Worm (Caenorhabditis elegans) whole organism, midembryonic: ENCODE results near the gene W01G7.4.
A peak's percentile ranks its signal among the peaks of the same experiment; 100 is the strongest.
"Not testable (repeated sequence)": the region's sequence is repeated elsewhere in the genome, so short reads cannot be mapped to it uniquely, and the experiment has no call there.

ENCODE experiments used
- T22C8.4 ChIP-seq: fragments of 200-800 bp; sonication (Bioruptor generic); IDR thresholded peaks from 2 replicates; pipeline ENCODE4 v1.3.6; 2022; ENCODE audit warnings: missing genetic modification characterization, missing compliant biosample characterization
- cog-1 ChIP-seq: sonication (generic microtip); optimal IDR thresholded peaks from 2 replicates; lab custom pipeline; 2016; ENCODE audit warnings: missing genetic modification characterization, missing compliant biosample characterization
- flt-1 ChIP-seq: fragments of 200-800 bp; sonication (Bioruptor generic); IDR thresholded peaks from 2 replicates; pipeline ENCODE4 v1.3.6; 2022; ENCODE audit warnings: missing genetic modification characterization, missing compliant biosample characterization
- klf-2 ChIP-seq: fragments of 200-800 bp; sonication (Bioruptor generic); conservative IDR thresholded peaks from 2 replicates; pipeline ENCODE4 v1.3.6; 2022; ENCODE audit warnings: missing genetic modification reagents, missing genetic modification characterization, missing compliant biosample characterization
- med-1 ChIP-seq: sonication (generic microtip); optimal IDR thresholded peaks from 2 replicates; lab custom pipeline; 2017; ENCODE audit warnings: missing genetic modification characterization, mild to moderate bottlenecking, missing compliant biosample characterization, antibody characterized with exemption, missing genetic modification reagents; ENCODE audit not compliant: insufficient read depth
- ref-1 ChIP-seq: fragments of 200-800 bp; sonication (Bioruptor generic); conservative IDR thresholded peaks from 2 replicates; pipeline ENCODE4 v1.3.6; 2022; ENCODE audit warnings: missing genetic modification reagents, missing genetic modification characterization, missing compliant biosample characterization
- tab-1 ChIP-seq: fragments of 200-800 bp; sonication (Bioruptor generic); IDR thresholded peaks from 2 replicates; pipeline ENCODE4 v1.3.6; 2022; ENCODE audit warnings: missing genetic modification characterization, missing compliant biosample characterization
- ztf-23 ChIP-seq: fragments of 200-800 bp; sonication (Bioruptor generic); IDR thresholded peaks from 2 replicates; pipeline ENCODE4 v1.3.6; 2022; ENCODE audit warnings: missing genetic modification reagents, missing genetic modification characterization, missing compliant biosample characterization
- ztf-29 ChIP-seq: fragments of 200-800 bp; sonication (Bioruptor generic); IDR thresholded peaks from 2 replicates; pipeline ENCODE4 v1.3.6; 2022; ENCODE audit warnings: missing genetic modification reagents, missing genetic modification characterization, missing compliant biosample characterization

W01G7.4 gene

DNA sequence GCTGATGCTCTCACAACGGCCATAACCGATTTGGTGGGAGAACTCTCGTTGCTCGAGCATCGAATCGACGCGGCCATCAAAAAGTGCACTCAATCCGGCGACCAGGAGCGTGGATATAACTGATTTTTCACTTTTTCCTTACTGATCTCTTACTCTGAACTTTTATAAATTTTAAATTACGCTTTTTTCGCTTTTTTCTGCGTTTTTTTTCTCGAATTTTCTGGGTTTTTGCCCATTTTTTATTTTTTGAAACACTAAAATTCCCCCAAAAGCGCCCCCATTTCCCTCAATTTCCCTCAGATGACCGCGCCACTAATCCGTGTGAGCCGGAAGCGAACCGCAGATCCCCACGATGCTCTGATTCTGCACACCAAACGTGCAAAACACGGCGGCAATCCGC is at the start of gene W01G7.4:
W01G7.4 (plus strand) TSS at position 301 of the 400 bp plus-strand sequence.
- TF ChIP-seq ztf-23 (GFP tag; lab: Robert Waterston, UW) (no peak), klf-2 (GFP tag; lab: Robert Waterston, UW) (no peak), ref-1 (GFP tag; lab: Robert Waterston, UW) (no peak), flt-1 (GFP tag; lab: Robert Waterston, UW) (no peak), ztf-29 (GFP tag; lab: Robert Waterston, UW) (no peak), med-1 (GFP tag; lab: Kevin White, UChicago) (no peak), tab-1 (GFP tag; lab: Robert Waterston, UW) (no peak), cog-1 (tag; lab: Kevin White, UChicago) (no peak), T22C8.4 (GFP tag; lab: Robert Waterston, UW) (no peak)

- TF ChIP-seq tab-1 (GFP tag; lab: Robert Waterston, UW) (no peak), cog-1 (tag; lab: Kevin White, UChicago) (no peak)
Observed at ce11 chrII:14014637-14015036, 45.9 kb upstream of the W01G7.4 start.

- TF ChIP-seq ref-1 (GFP tag; lab: Robert Waterston, UW) (no peak), flt-1 (GFP tag; lab: Robert Waterston, UW) (no peak), ztf-23 (GFP tag; lab: Robert Waterston, UW) (no peak), tab-1 (GFP tag; lab: Robert Waterston, UW) (no peak), ztf-29 (GFP tag; lab: Robert Waterston, UW) (no peak), cog-1 (tag; lab: Kevin White, UChicago) (no peak), klf-2 (GFP tag; lab: Robert Waterston, UW) (no peak), T22C8.4 (GFP tag; lab: Robert Waterston, UW) (no peak), med-1 (GFP tag; lab: Kevin White, UChicago) (no peak)
Observed at ce11 chrII:14016865-14017264, 43.7 kb upstream of the W01G7.4 start, which contains the start of gene cyp-37A1. TSS of gene cyp-37A1 (minus strand) at chrII:14016965.

DNA sequence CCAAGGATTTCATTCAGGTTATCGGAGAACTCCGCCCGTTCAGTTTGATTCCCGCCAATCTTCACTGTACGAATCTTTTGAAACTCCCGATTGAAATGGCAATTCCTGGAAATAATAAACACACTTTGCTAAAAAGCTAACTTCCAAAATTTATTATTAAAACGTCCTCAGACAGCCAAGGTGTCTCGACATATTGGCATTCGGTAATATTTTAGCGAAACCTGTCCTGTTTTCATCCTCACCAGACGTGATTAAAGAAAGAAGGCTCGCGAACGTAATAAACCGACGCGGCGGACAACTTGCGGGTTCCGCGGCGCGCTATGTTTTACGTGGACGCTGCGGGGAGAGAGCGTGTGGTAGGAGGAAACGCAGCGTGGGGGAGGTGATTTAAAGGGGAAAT is 42.3 kb upstream of the W01G7.4 start:
- no peak for TF ChIP-seq ref-1 (GFP tag; lab: Robert Waterston, UW)
- TF ChIP-seq ztf-23 (GFP tag; lab: Robert Waterston, UW) = peak; percentile 22; the same call in 1 of the 2 replicates

DNA sequence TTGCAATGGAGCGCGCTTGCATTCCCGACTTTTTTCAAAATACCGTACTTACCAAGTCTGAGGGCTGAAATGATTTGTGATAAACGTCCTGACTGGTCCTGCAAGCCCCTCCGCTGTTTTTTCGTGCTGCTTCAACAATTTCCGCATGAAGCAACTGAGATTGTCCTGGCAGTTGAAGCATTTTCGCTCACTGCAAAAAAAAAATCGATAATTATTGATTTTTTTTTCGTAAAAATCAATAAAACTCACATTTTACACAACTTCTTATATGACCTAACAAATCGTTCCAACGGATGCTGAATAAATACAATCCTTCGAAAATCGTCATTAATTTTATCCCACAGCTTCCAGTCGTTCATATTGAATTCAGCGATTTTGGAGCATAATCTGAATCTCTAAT is 41.7 kb upstream of the W01G7.4 start:
- TF ChIP-seq T22C8.4 (GFP tag; lab: Robert Waterston, UW) (peak; percentile 76; the same call in 1 of the 2 replicates), med-1 (GFP tag; lab: Kevin White, UChicago) (no peak), tab-1 (GFP tag; lab: Robert Waterston, UW) (no peak)

- TF ChIP-seq flt-1 (GFP tag; lab: Robert Waterston, UW) = peak; percentile 76; the same call in 1 of the 2 replicates
- peak; percentile 51; the same call in 1 of the 2 replicates for TF ChIP-seq ref-1 (GFP tag; lab: Robert Waterston, UW)
- 0 out of 2 replicates have a peak, but pooled peaks have one; percentile 59 for TF ChIP-seq ztf-23 (GFP tag; lab: Robert Waterston, UW)
- peak; percentile 19; the same call in 1 of the 2 replicates for TF ChIP-seq ztf-29 (GFP tag; lab: Robert Waterston, UW)
- peak; percentile 42; the same call in 1 of the 2 replicates for TF ChIP-seq T22C8.4 (GFP tag; lab: Robert Waterston, UW)
- 0 out of 2 replicates have a peak, but pooled peaks have one; percentile 75 for TF ChIP-seq tab-1 (GFP tag; lab: Robert Waterston, UW)
Observed at ce11 chrII:14019625-14020024, 40.9 kb upstream of the W01G7.4 start.

ce11 chrII:14021230-14021629 is 39.3 kb upstream of the W01G7.4 start, which contains the start of gene F01D5.10:
TSS of gene F01D5.10 (minus strand) at chrII:14021330.
- TF ChIP-seq ref-1 (GFP tag; lab: Robert Waterston, UW); cog-1 (tag; lab: Kevin White, UChicago); med-1 (GFP tag; lab: Kevin White, UChicago): not testable (repeated sequence)

DNA sequence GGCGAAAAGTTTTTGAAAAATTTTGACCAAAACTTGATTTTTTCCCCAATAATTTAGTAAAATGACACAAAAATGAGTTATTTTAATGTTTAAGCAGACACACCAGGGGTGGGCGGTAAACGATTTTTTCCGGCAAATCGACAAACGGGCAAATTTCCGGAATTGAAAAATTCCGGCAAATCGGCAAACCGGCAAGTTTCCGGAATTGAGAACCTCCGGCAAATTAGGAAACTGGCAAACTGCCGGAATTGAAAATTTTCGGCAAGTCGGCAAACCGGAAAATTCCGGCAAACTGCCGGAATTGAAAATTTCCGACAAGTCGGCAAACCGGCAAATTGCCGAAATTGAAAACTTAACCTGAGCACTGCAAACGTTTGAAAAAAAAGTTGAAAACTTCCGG is 27.8 kb upstream of the W01G7.4 start:
- no peak for TF ChIP-seq tab-1 (GFP tag; lab: Robert Waterston, UW)
- TF ChIP-seq ztf-29 (GFP tag; lab: Robert Waterston, UW) = no peak
- no peak for TF ChIP-seq T22C8.4 (GFP tag; lab: Robert Waterston, UW)
- TF ChIP-seq ref-1 (GFP tag; lab: Robert Waterston, UW) = no peak
- no peak for TF ChIP-seq klf-2 (GFP tag; lab: Robert Waterston, UW)
- no peak for TF ChIP-seq flt-1 (GFP tag; lab: Robert Waterston, UW)
- TF ChIP-seq cog-1 (tag; lab: Kevin White, UChicago) = no peak
- no peak for TF ChIP-seq med-1 (GFP tag; lab: Kevin White, UChicago)
- no peak for TF ChIP-seq ztf-23 (GFP tag; lab: Robert Waterston, UW)

ce11 chrII:14034559-14034958 is 26.0 kb upstream of the W01G7.4 start:
- no peak for TF ChIP-seq ztf-23 (GFP tag; lab: Robert Waterston, UW)
- TF ChIP-seq flt-1 (GFP tag; lab: Robert Waterston, UW) = no peak
- no peak for TF ChIP-seq cog-1 (tag; lab: Kevin White, UChicago)

ce11 chrII:14036724-14037483 is 23.6 kb upstream of the W01G7.4 start:
- TF ChIP-seq tab-1 (GFP tag; lab: Robert Waterston, UW) (no peak), ztf-29 (GFP tag; lab: Robert Waterston, UW) (peak; percentile 68; the same call in 1 of the 2 replicates), ref-1 (GFP tag; lab: Robert Waterston, UW) (no peak), ztf-23 (GFP tag; lab: Robert Waterston, UW) (no peak), flt-1 (GFP tag; lab: Robert Waterston, UW) (no peak)
